Fruit fly (Drosophila melanogaster) S2 (cell line): ENCODE measurements around the gene Cyp303a1.

Experiments
- CG8478 ChIP-seq: fragments of >200 bp; optimal IDR thresholded peaks from 2 replicates; lab custom pipeline; 2018
- CTCF ChIP-seq, 2 experiments: fragments of >200 bp; optimal IDR thresholded peaks; 2 replicates each; lab custom pipeline; 2018

DNA sequence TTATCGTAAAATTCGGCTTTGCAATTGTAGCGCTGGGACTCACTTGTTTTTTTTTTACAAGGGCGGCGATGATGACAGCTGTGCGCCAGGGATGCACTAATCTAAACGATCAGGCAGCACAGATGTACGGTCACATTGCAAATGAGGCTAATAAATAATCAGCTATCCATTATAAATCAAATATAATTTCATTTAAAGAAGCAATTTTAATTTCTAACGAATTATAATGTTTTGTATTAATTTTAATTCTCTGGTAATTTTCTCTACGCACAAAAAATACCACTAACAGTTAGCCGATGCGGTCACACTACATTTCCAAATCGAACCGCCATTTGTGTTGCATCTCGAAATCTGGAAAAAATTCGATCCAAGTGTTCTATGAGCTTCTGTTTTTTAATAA lies 16.7 kb downstream of the Cyp303a1 start, which contains the start of the genes cni and fzy:
- peak in 1 of 2 experiments; percentile 6 for TF ChIP-seq CTCF (optimal IDR thresholded peaks at IDR 0.05; lab: Kevin White, UChicago)
- no peak for TF ChIP-seq CG8478
